Fruit fly (Drosophila melanogaster) whole organism, embryonic: Measurements from ENCODE around the gene eIF3h.

Source experiments
- Atf-2 ChIP-seq: fragments of 200-800 bp; sonication (Bioruptor generic); optimal IDR thresholded peaks from 2 replicates; lab custom pipeline; 2016; ENCODE audit warnings: missing biosample characterization, missing genetic modification characterization
- Bdp1 ChIP-seq: fragments of 200-800 bp; sonication (Bioruptor generic); optimal IDR thresholded peaks from 3 replicates; lab custom pipeline; 2016; ENCODE audit warnings: missing biosample characterization, missing genetic modification characterization
- Bgb ChIP-seq: fragments of 200-800 bp; sonication (Bioruptor generic); IDR thresholded peaks from 2 replicates; pipeline ENCODE4 v1.3.6; 2022; ENCODE audit warnings: missing biosample characterization, missing genetic modification characterization; ENCODE audit not compliant: partially characterized antibody
- C15 ChIP-seq: fragments of 200-800 bp; sonication (Bioruptor generic); IDR thresholded peaks from 3 replicates; pipeline ENCODE4 v1.3.6; 2022; ENCODE audit warnings: missing biosample characterization, missing genetic modification characterization
- CG11695 ChIP-seq: fragments of 200-800 bp; sonication (Bioruptor generic); IDR thresholded peaks from 3 replicates; pipeline ENCODE4 v1.3.6; 2022; ENCODE audit warnings: missing biosample characterization, missing genetic modification characterization
- CG12219 ChIP-seq: fragments of 200-800 bp; sonication (Bioruptor generic); optimal IDR thresholded peaks from 3 replicates; lab custom pipeline; 2018; ENCODE audit warnings: missing biosample characterization, mild to moderate bottlenecking, missing genetic modification characterization
- CG12391 ChIP-seq: fragments of 200-800 bp; sonication (Bioruptor generic); optimal IDR thresholded peaks from 3 replicates; lab custom pipeline; 2018; ENCODE audit warnings: missing biosample characterization, mild to moderate bottlenecking, missing genetic modification characterization, moderate library complexity
- CG13287 ChIP-seq: fragments of 200-800 bp; sonication (Bioruptor generic); IDR thresholded peaks from 2 replicates; pipeline ENCODE4 v1.3.6; 2022; ENCODE audit warnings: missing biosample characterization, missing genetic modification characterization; ENCODE audit not compliant: partially characterized antibody
- CG13296 ChIP-seq: fragments of 200-800 bp; sonication (Bioruptor generic); optimal IDR thresholded peaks from 3 replicates; lab custom pipeline; 2018; ENCODE audit warnings: missing biosample characterization, mild to moderate bottlenecking, missing genetic modification characterization
- CG14050 ChIP-seq: fragments of 200-800 bp; sonication (Bioruptor generic); IDR thresholded peaks from 3 replicates; pipeline ENCODE4 v1.3.6; 2022; ENCODE audit warnings: missing biosample characterization, missing genetic modification characterization
- CG14710 ChIP-seq: fragments of 200-800 bp; sonication (Bioruptor generic); optimal IDR thresholded peaks from 3 replicates; lab custom pipeline; 2019; ENCODE audit warnings: missing biosample characterization, mild to moderate bottlenecking, missing genetic modification characterization, moderate library complexity
- CG1647 ChIP-seq: fragments of 200-800 bp; sonication (Bioruptor generic); optimal IDR thresholded peaks from 3 replicates; lab custom pipeline; 2016; ENCODE audit warnings: missing biosample characterization, missing genetic modification characterization
- CG18262 ChIP-seq: fragments of 200-800 bp; optimal IDR thresholded peaks from 3 replicates; lab custom pipeline; 2019; ENCODE audit warnings: missing biosample characterization, mild to moderate bottlenecking, missing genetic modification characterization, moderate library complexity
- CG2889 ChIP-seq: fragments of 200-800 bp; sonication (Bioruptor generic); IDR thresholded peaks from 3 replicates; pipeline ENCODE4 v1.3.6; 2022; ENCODE audit warnings: missing biosample characterization, missing genetic modification characterization
- CG32772 ChIP-seq: fragments of 200-800 bp; sonication (Bioruptor generic); IDR thresholded peaks from 2 replicates; pipeline ENCODE4 v1.3.6; 2022; ENCODE audit warnings: missing biosample characterization, missing genetic modification characterization
- CG3281 ChIP-seq: fragments of 200-800 bp; sonication (Bioruptor generic); optimal IDR thresholded peaks from 3 replicates; lab custom pipeline; 2017; ENCODE audit warnings: missing biosample characterization, mild to moderate bottlenecking, missing genetic modification characterization
- CG43689 ChIP-seq: fragments of 200-800 bp; sonication (Bioruptor generic); IDR thresholded peaks from 2 replicates; pipeline ENCODE4 v1.3.6; 2022; ENCODE audit warnings: missing biosample characterization, missing genetic modification characterization
- CG6689 ChIP-seq: fragments of 200-800 bp; sonication (Bioruptor generic); IDR thresholded peaks from 2 replicates; pipeline ENCODE4 v1.3.6; 2022; ENCODE audit warnings: missing biosample characterization, missing genetic modification characterization
- CG7271 ChIP-seq: fragments of 200-800 bp; sonication (Bioruptor generic); optimal IDR thresholded peaks from 2 replicates; lab custom pipeline; 2018; ENCODE audit warnings: missing biosample characterization, mild to moderate bottlenecking, missing genetic modification characterization, moderate library complexity
- CG8089 ChIP-seq: fragments of 200-800 bp; sonication (Bioruptor generic); optimal IDR thresholded peaks from 3 replicates; lab custom pipeline; 2016; ENCODE audit warnings: missing biosample characterization, missing genetic modification characterization
- CG9609 ChIP-seq: fragments of 200-800 bp; sonication (Bioruptor generic); optimal IDR thresholded peaks from 3 replicates; lab custom pipeline; 2016; ENCODE audit warnings: missing biosample characterization, missing genetic modification characterization
- CHES-1-like ChIP-seq: fragments of 200-800 bp; sonication (Bioruptor generic); optimal IDR thresholded peaks from 2 replicates; lab custom pipeline; 2016; ENCODE audit warnings: missing biosample characterization, missing genetic modification characterization
- CTCF ChIP-seq: fragments of 200-800 bp; sonication (Bioruptor generic); optimal IDR thresholded peaks from 2 replicates; lab custom pipeline; 2017; ENCODE audit warnings: missing biosample characterization, mild to moderate bottlenecking, missing genetic modification characterization, moderate library complexity
- Ets97D ChIP-seq: fragments of 200-800 bp; sonication (Bioruptor generic); optimal IDR thresholded peaks from 3 replicates; lab custom pipeline; 2016; ENCODE audit warnings: missing biosample characterization, missing genetic modification characterization
- GATAe ChIP-seq: fragments of 200-800 bp; sonication (Bioruptor generic); conservative IDR thresholded peaks from 2 replicates; pipeline ENCODE4 v1.3.6; 2022; ENCODE audit warnings: missing biosample characterization, missing genetic modification characterization
- Gsc ChIP-seq: fragments of 200-800 bp; sonication (Bioruptor generic); IDR thresholded peaks from 2 replicates; pipeline ENCODE4 v1.3.6; 2022; ENCODE audit warnings: missing biosample characterization, missing genetic modification characterization
- Jarid2 ChIP-seq: fragments of 200-800 bp; sonication (Bioruptor generic); optimal IDR thresholded peaks from 3 replicates; lab custom pipeline; 2017; ENCODE audit warnings: mild to moderate bottlenecking, missing biosample characterization, missing genetic modification reagents, missing genetic modification characterization
- Nf-YC ChIP-seq: fragments of 200-800 bp; optimal IDR thresholded peaks from 3 replicates; lab custom pipeline; 2019; ENCODE audit warnings: missing biosample characterization, mild to moderate bottlenecking, missing genetic modification characterization, moderate library complexity
- Sin3A ChIP-seq: fragments of >200 bp; optimal IDR thresholded peaks from 2 replicates; lab custom pipeline; 2018
- Sox102F ChIP-seq: fragments of 200-800 bp; sonication (Bioruptor generic); optimal IDR thresholded peaks from 2 replicates; lab custom pipeline; 2018; ENCODE audit warnings: missing biosample characterization, mild to moderate bottlenecking, missing genetic modification characterization, moderate library complexity
- Sry-β ChIP-seq: fragments of 200-800 bp; sonication (Bioruptor generic); optimal IDR thresholded peaks from 2 replicates; lab custom pipeline; 2018; ENCODE audit warnings: missing biosample characterization, mild to moderate bottlenecking, missing genetic modification characterization, moderate library complexity
- Trl ChIP-seq, 3 experiments: fragments of >200 bp in 2 of 3; fragments of 200-800 bp in 1 of 3; sonication (Bioruptor generic) in 1 of 3; optimal IDR thresholded peaks; 2 replicates in 1 of 3; 3 replicates in 2 of 3; lab custom pipeline; 2016 to 2017; ENCODE audit warnings: missing biosample characterization in 1 of 3, missing genetic modification characterization in 1 of 3
- amos ChIP-seq: fragments of 200-800 bp; sonication (Bioruptor generic); IDR thresholded peaks from 2 replicates; pipeline ENCODE4 v1.3.6; 2022; ENCODE audit warnings: missing biosample characterization, missing genetic modification characterization; ENCODE audit not compliant: partially characterized antibody
- ase ChIP-seq: fragments of 200-800 bp; sonication (Bioruptor generic); IDR thresholded peaks from 3 replicates; pipeline ENCODE4 v1.3.6; 2022; ENCODE audit warnings: missing biosample characterization, missing genetic modification characterization
- corto ChIP-seq: fragments of 200-800 bp; sonication (Bioruptor generic); optimal IDR thresholded peaks from 2 replicates; lab custom pipeline; 2016; ENCODE audit warnings: missing biosample characterization, mild to moderate bottlenecking, missing genetic modification characterization, moderate library complexity
- danr ChIP-seq: fragments of 200-800 bp; sonication (Bioruptor generic); IDR thresholded peaks from 2 replicates; pipeline ENCODE4 v1.3.6; 2022; ENCODE audit warnings: missing biosample characterization, missing genetic modification characterization
- disco-r ChIP-seq: fragments of 200-800 bp; sonication (Bioruptor generic); optimal IDR thresholded peaks from 2 replicates; lab custom pipeline; 2016; ENCODE audit warnings: missing biosample characterization, missing genetic modification characterization
- fd3F ChIP-seq: fragments of 200-800 bp; sonication (Bioruptor generic); optimal IDR thresholded peaks from 2 replicates; lab custom pipeline; 2018; ENCODE audit warnings: missing biosample characterization, mild to moderate bottlenecking, missing genetic modification characterization, moderate library complexity
- hbn ChIP-seq: fragments of 200-800 bp; sonication (Bioruptor generic); IDR thresholded peaks from 2 replicates; pipeline ENCODE4 v1.3.6; 2022; ENCODE audit warnings: missing biosample characterization, missing genetic modification characterization; ENCODE audit not compliant: partially characterized antibody
- jumu ChIP-seq: fragments of 200-800 bp; sonication (Bioruptor generic); optimal IDR thresholded peaks from 3 replicates; lab custom pipeline; 2016; ENCODE audit warnings: missing biosample characterization, missing genetic modification characterization
- lab ChIP-seq: fragments of 200-800 bp; sonication (Bioruptor generic); optimal IDR thresholded peaks from 3 replicates; lab custom pipeline; 2017; ENCODE audit warnings: missing biosample characterization, missing genetic modification characterization, mild to moderate bottlenecking, moderate library complexity, missing genetic modification reagents
- luna ChIP-seq: fragments of 200-800 bp; sonication (Bioruptor generic); optimal IDR thresholded peaks from 2 replicates; lab custom pipeline; 2016; ENCODE audit warnings: missing biosample characterization, missing genetic modification characterization
- nerfin-1 ChIP-seq: fragments of 200-800 bp; sonication (Bioruptor generic); optimal IDR thresholded peaks from 3 replicates; lab custom pipeline; 2019; ENCODE audit warnings: missing biosample characterization, mild to moderate bottlenecking, missing genetic modification characterization, moderate library complexity
- pros ChIP-seq: fragments of 200-800 bp; sonication (Bioruptor generic); optimal IDR thresholded peaks from 3 replicates; lab custom pipeline; 2019; ENCODE audit warnings: missing biosample characterization, mild to moderate bottlenecking, missing genetic modification characterization, moderate library complexity
- ranshi ChIP-seq: fragments of 200-800 bp; sonication (Bioruptor generic); IDR thresholded peaks from 2 replicates; pipeline ENCODE4 v1.3.6; 2022; ENCODE audit warnings: missing biosample characterization, missing genetic modification characterization
- repo ChIP-seq: fragments of 200-800 bp; sonication (Bioruptor generic); optimal IDR thresholded peaks from 2 replicates; lab custom pipeline; 2016; ENCODE audit warnings: missing biosample characterization, missing genetic modification characterization
- schlank ChIP-seq: fragments of 200-800 bp; sonication (Bioruptor generic); optimal IDR thresholded peaks from 2 replicates; lab custom pipeline; 2018; ENCODE audit warnings: missing biosample characterization, mild to moderate bottlenecking, missing genetic modification characterization
- tx ChIP-seq: fragments of 200-800 bp; sonication (Bioruptor generic); optimal IDR thresholded peaks from 2 replicates; lab custom pipeline; 2016; ENCODE audit warnings: missing biosample characterization, missing genetic modification characterization
- vfl ChIP-seq: fragments of 200-800 bp; sonication (Bioruptor generic); optimal IDR thresholded peaks from 2 replicates; lab custom pipeline; 2016; ENCODE audit warnings: missing biosample characterization, missing genetic modification characterization
- vvl ChIP-seq: fragments of 200-800 bp; sonication (Bioruptor generic); IDR thresholded peaks from 2 replicates; pipeline ENCODE4 v1.3.6; 2022; ENCODE audit warnings: missing biosample characterization, missing genetic modification characterization

The eIF3h gene

dm6 chr2L:5052367-5052914 is 453 bp downstream of the eIF3h start, which contains the start of gene senju (continued):
- TF ChIP-seq CG12391 (peak; percentile 83), CG18262 (tag; lab: Kevin White, UChicago) (peak; percentile 78), jumu (GFP tag; lab: Kevin White, UChicago) (peak; percentile 89), CG13287 (GFP tag; lab: Robert Waterston, UW) (peak; percentile 69), amos (GFP tag; lab: Robert Waterston, UW) (peak; percentile 54), C15 (GFP tag; lab: Robert Waterston, UW) (peak; percentile 64; the same call in 1 of the 3 replicates), Ets97D (GFP tag; lab: Kevin White, UChicago) (peak; percentile 93), CG6689 (peak; percentile 73), ase (peak; percentile 76), Jarid2 (peak; percentile 56), nerfin-1 (tag; lab: Kevin White, UChicago) (peak; percentile 71), CG14710 (peak; percentile 69), schlank (tag; lab: Kevin White, UChicago) (peak; percentile 76), Gsc (GFP tag; lab: Robert Waterston, UW) (no peak), fd3F (GFP tag; lab: Kevin White, UChicago) (peak; percentile 50), Sox102F (peak; percentile 80), vfl (GFP tag; lab: Kevin White, UChicago) (peak; percentile 82), danr (GFP tag; lab: Robert Waterston, UW) (0 out of 2 replicates have a peak, but pooled peaks have one; percentile 46), Atf-2 (GFP tag; lab: Kevin White, UChicago) (peak; percentile 62), Nf-YC (tag; lab: Kevin White, UChicago) (peak; percentile 73), Bgb (GFP tag; lab: Robert Waterston, UW) (peak; percentile 48; the same call in 1 of the 2 replicates), CG32772 (peak; percentile 60), pros (peak; percentile 20), hbn (GFP tag; lab: Robert Waterston, UW) (0 out of 2 replicates have a peak, but pooled peaks have one; percentile 42), CG8089 (GFP tag; lab: Kevin White, UChicago) (peak; percentile 80), CG3281 (GFP tag; lab: Kevin White, UChicago) (peak; percentile 78), luna (GFP tag; lab: Kevin White, UChicago) (peak; percentile 46), CG43689 (GFP tag; lab: Robert Waterston, UW) (peak; percentile 76), disco-r (GFP tag; lab: Kevin White, UChicago) (peak; percentile 64), GATAe (GFP tag; lab: Robert Waterston, UW) (no peak; the same call in 1 of the 2 replicates), Sry-β (GFP tag; lab: Kevin White, UChicago) (no peak), Bdp1 (GFP tag; lab: Kevin White, UChicago) (peak; percentile 78), CG11695 (GFP tag; lab: Robert Waterston, UW) (peak; percentile 74), CG1647 (GFP tag; lab: Kevin White, UChicago) (peak; percentile 45), CG9609 (peak; percentile 87), Sin3A (lab: Kevin White, UChicago) (peak; percentile 77), ranshi (peak; percentile 85), CHES-1-like (GFP tag; lab: Kevin White, UChicago) (peak; percentile 96), CG7271 (tag; lab: Kevin White, UChicago) (no peak), CTCF (GFP tag; lab: Kevin White, UChicago) (peak; percentile 55), Trl (optimal IDR thresholded peaks at IDR 0.05; lab: Kevin White, UChicago) (no peak), Trl (GFP tag; optimal IDR thresholded peaks at IDR 0.05; lab: Kevin White, UChicago) (peak; percentile 86), lab (GFP tag; lab: Kevin White, UChicago) (peak; percentile 91), CG12219 (GFP tag; lab: Kevin White, UChicago) (peak; percentile 71), CG14050 (GFP tag; lab: Robert Waterston, UW) (peak; percentile 65), repo (GFP tag; lab: Kevin White, UChicago) (peak; percentile 85), vvl (GFP tag; lab: Robert Waterston, UW) (peak; percentile 96), CG13296 (peak; percentile 80), tx (GFP tag; lab: Kevin White, UChicago) (peak; percentile 82), corto (GFP tag; lab: Kevin White, UChicago) (peak; percentile 54), CG2889 (GFP tag; lab: Robert Waterston, UW) (peak; percentile 71)
